Fruit fly (Drosophila melanogaster): ENCODE results near the gene Tusp.

Tusp gene

DNA sequence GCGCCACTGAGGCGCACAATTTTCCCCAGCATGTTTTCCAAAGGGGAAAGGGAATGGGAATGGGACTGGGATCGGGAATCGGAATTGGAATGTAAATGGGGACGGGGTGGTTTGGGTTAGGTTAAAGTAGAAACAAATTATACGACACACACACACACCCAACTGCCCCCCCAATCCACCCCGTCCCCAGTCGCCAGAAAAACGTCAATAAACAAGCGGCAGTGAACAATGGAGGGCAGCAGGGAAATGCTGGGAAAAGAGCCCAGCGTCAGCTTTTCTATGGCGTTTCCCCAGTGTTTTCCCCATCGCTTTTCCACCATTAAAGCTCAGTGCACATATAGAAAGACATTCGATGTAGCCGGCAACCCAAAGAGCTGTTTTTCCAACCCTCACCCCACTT is 2.9 kb downstream of the Tusp start:
- TF ChIP-seq Dll (optimal IDR thresholded peaks at IDR 0.05): no peak
- TF ChIP-seq CG8478 (optimal IDR thresholded peaks at IDR 0.05): no peak
- no peak for TF ChIP-seq pan (optimal IDR thresholded peaks at IDR 0.05)
- TF ChIP-seq EcR (GFP tag; optimal IDR thresholded peaks at IDR 0.05): no peak
- no peak for TF ChIP-seq psq (optimal IDR thresholded peaks at IDR 0.05)
- TF ChIP-seq usp (GFP tag; optimal IDR thresholded peaks at IDR 0.05): no peak

- no peak for TF ChIP-seq EcR (GFP tag; optimal IDR thresholded peaks at IDR 0.05)
- no peak for TF ChIP-seq Dll (optimal IDR thresholded peaks at IDR 0.05)
- no peak for TF ChIP-seq psq (optimal IDR thresholded peaks at IDR 0.05)
- no peak for TF ChIP-seq usp (GFP tag; optimal IDR thresholded peaks at IDR 0.05)
- no peak for TF ChIP-seq CG8478 (optimal IDR thresholded peaks at IDR 0.05)
- no peak for TF ChIP-seq pan (optimal IDR thresholded peaks at IDR 0.05)
Observed at dm6 chr3R:27613814-27614213, 6.1 kb downstream of the Tusp start.

DNA sequence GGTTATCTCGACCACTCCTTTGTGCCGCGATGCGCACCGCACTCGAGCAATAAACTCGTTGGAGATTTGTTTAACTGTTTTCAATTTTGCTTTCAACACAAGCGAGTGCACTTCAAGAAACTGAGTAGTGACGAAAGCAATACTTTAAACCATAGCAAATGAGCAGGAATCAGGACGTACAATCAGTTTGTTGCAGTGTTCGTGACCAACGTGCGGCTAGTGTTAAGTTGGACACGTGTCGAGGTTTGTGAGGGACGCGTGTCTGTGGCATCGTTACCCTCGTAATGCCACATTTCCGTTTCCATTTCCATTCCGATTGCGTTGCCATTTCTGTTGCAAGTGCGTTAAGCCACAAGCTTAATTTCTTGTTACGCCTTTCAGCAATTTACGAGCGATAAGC is 8.8 kb downstream of the Tusp start:
- TF ChIP-seq EcR (GFP tag; optimal IDR thresholded peaks at IDR 0.05) (no peak), usp (GFP tag; optimal IDR thresholded peaks at IDR 0.05) (no peak)

DNA sequence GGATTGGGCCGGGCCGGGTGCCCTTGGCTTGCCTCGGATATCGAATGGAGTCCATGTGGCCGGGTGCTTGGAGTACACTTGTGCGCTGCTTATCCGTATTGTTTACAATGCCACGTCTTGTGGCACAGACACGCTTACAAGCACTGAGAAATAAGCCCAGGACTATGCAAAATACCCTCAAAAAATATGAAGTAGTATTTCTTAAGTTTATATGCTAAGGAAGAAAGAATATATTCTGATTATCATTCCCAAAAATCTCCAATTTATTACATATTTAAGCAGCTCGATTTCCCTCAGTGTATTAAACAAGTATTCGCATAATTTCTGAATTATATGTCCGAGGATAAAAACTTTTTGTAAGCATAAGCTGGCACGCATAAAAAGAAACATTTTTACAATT is 14.2 kb downstream of the Tusp start:
- TF ChIP-seq pan (optimal IDR thresholded peaks at IDR 0.05) (no peak), Dll (optimal IDR thresholded peaks at IDR 0.05) (no peak), CG8478 (optimal IDR thresholded peaks at IDR 0.05) (no peak), EcR (GFP tag; optimal IDR thresholded peaks at IDR 0.05) (no peak), usp (GFP tag; optimal IDR thresholded peaks at IDR 0.05) (no peak), psq (optimal IDR thresholded peaks at IDR 0.05) (no peak)

- no peak for TF ChIP-seq pan (optimal IDR thresholded peaks at IDR 0.05)
Observed at dm6 chr3R:27622993-27623392, 15.3 kb downstream of the Tusp start.

DNA sequence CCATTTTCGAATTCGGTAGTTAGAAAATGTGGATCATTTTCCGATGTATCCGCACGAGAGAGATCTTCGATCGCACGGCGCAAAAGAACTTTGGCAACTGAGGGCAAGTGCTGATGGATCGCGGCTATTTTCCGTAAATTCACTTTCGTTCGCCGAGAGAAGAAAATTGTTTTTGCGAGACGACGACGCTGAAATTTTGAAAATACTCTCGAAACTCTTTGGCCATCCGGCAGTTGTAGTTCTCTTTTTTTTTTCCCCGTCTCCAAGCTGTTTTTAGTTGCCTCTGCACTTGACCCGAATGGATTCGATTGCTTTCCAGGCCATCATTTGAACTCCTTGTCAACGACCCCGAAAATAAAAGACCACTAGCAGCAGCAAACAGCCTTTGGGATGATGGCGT is 18.2 kb downstream of the Tusp start, which contains the start of gene CG5612:
Gene CG5612 (minus strand): TSS at position 101 of the 400 bp plus-strand sequence.
- TF ChIP-seq psq (optimal IDR thresholded peaks at IDR 0.05) (no peak), pan (optimal IDR thresholded peaks at IDR 0.05) (no peak), usp (GFP tag; optimal IDR thresholded peaks at IDR 0.05) (no peak), Dll (optimal IDR thresholded peaks at IDR 0.05) (no peak), CG8478 (optimal IDR thresholded peaks at IDR 0.05) (no peak), EcR (GFP tag; optimal IDR thresholded peaks at IDR 0.05) (no peak)

DNA sequence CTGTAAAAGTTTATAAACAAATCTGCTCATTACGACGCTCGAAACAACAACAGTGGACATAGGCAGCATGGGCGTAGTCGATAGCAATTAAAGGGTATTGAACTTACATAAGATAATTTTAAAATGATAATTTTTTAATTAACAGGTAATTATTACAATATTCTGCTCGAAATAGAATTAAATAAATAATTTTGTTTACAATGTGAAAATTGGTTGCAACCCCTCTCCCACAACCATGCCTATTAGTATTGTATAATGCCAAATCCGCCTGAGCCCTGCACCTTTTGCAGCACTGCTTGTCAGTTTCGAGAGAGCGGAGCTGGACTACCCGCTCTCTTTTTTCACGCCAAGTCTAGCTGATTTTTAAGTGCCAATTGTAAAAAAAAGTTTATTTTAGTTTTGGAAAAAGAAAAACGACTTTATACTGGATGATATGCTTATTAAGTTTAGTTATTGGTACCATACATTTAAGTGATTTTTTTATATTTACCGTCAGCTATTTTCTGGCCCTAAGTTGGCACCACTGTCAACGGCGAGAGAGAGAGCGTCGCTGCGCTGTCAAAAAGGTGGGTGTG is 28.4 kb downstream of the Tusp start, which contains the start of the genes CG5611 and Mtl:
Gene CG5611 (minus strand): TSS at position 51 of the 575 bp plus-strand sequence.
Gene Mtl (plus strand): TSS at position 403 of the 575 bp plus-strand sequence.
- TF ChIP-seq usp (GFP tag; optimal IDR thresholded peaks at IDR 0.05) (no peak), CG8478 (optimal IDR thresholded peaks at IDR 0.05) (no peak), psq (optimal IDR thresholded peaks at IDR 0.05) (no peak), pan (optimal IDR thresholded peaks at IDR 0.05) (no peak), Dll (optimal IDR thresholded peaks at IDR 0.05) (no peak), EcR (GFP tag; optimal IDR thresholded peaks at IDR 0.05) (no peak)

DNA sequence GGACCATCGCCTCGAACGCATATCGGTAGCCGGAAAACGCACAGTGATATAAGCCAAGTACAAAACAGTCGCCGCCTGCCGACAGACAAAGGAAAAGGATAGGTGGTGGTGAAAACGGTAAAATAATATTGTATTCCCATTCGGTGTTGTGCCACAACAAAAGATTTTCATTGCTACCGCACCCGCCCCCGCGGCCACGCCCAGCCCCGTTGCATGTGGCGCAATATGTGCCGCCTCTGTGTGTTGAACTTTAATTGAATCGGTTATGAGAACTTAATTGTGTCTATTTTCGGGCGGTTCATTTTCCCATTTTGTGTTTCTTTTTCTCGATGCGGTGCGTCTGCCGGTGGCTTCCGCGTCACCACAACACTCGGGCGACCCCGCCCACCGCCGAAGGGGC is 29.0 kb downstream of the Tusp start:
- TF ChIP-seq pan (optimal IDR thresholded peaks at IDR 0.05) (no peak), EcR (GFP tag; optimal IDR thresholded peaks at IDR 0.05) (no peak), usp (GFP tag; optimal IDR thresholded peaks at IDR 0.05) (no peak), Dll (optimal IDR thresholded peaks at IDR 0.05) (no peak), CG8478 (optimal IDR thresholded peaks at IDR 0.05) (no peak), psq (optimal IDR thresholded peaks at IDR 0.05) (no peak)

DNA sequence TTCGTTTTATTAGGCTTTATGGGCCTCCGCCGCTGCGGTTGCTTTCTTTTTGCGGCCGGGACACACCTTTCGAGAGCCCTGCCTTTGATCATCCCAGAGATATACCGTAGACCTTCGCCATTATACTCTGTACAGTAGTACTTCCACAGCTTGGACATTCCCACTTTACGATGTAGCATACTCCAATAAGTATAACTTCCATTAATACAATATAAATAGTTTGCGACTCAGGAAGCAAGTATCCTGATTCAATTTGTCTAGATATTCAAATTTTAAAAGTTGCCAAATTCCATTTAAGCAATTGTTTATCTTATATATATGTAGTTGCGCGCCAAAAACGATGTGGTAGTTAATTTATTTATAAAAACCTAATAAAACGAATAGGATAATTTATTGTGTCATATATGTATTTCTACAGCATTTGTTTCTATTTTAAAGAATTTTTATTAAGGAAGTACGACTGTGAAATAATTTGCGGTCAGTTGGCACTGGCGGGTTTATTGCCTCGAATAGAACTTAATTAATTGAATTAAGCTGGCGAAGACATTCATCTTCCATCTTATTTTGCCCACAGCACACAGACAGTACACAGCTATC is 29.7 kb downstream of the Tusp start:
- no peak for TF ChIP-seq usp (GFP tag; optimal IDR thresholded peaks at IDR 0.05)
- TF ChIP-seq CG8478 (optimal IDR thresholded peaks at IDR 0.05): no peak
- TF ChIP-seq EcR (GFP tag; optimal IDR thresholded peaks at IDR 0.05): no peak
- TF ChIP-seq psq (optimal IDR thresholded peaks at IDR 0.05): no peak
- no peak for TF ChIP-seq Dll (optimal IDR thresholded peaks at IDR 0.05)
- TF ChIP-seq pan (optimal IDR thresholded peaks at IDR 0.05): no peak

DNA sequence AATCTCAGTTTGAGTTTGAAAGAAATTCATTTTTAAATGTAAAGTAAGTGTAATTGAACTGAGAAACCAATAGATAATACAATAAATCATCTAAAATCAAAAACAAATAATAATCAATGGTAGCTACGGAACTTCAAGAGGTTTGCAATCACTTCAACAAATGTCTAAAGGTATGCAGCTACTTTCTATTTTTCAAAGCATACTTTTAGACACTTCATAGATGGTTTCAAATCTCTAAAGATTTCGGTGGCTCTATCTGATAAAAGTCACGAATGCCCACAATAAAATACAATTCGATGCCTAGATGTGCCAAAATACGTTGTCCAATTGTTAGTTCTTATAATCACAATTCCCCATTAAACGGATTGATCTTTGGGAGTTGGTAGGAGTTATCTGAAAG is 35.4 kb downstream of the Tusp start:
- no peak for TF ChIP-seq usp (GFP tag; optimal IDR thresholded peaks at IDR 0.05)
- no peak for TF ChIP-seq CG8478 (optimal IDR thresholded peaks at IDR 0.05)
- no peak for TF ChIP-seq pan (optimal IDR thresholded peaks at IDR 0.05)

DNA sequence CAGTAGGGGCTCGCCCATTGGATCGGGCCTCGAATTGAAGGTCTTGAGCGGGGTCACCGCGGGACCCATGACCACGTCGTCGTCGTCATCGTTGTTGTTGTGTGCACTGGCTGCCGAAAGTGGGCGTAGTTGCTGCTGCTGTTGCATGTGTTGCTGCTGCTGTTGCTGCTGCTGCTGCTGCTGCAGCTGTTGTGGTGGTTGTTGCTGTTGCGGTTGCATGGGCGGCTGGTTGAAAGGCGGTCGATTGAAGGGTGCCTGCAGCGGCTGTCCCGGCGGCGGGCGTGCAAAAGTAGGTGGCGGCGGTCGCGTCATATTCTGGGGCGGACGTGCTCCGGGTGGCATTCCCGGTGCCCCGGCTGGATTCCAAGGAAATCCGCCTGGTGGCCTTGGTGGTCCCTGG is 40.1 kb downstream of the Tusp start:
- TF ChIP-seq EcR (GFP tag; optimal IDR thresholded peaks at IDR 0.05) (no peak), CG8478 (optimal IDR thresholded peaks at IDR 0.05) (no peak), usp (GFP tag; optimal IDR thresholded peaks at IDR 0.05) (no peak), pan (optimal IDR thresholded peaks at IDR 0.05) (no peak), Dll (optimal IDR thresholded peaks at IDR 0.05) (no peak), psq (optimal IDR thresholded peaks at IDR 0.05) (no peak)

DNA sequence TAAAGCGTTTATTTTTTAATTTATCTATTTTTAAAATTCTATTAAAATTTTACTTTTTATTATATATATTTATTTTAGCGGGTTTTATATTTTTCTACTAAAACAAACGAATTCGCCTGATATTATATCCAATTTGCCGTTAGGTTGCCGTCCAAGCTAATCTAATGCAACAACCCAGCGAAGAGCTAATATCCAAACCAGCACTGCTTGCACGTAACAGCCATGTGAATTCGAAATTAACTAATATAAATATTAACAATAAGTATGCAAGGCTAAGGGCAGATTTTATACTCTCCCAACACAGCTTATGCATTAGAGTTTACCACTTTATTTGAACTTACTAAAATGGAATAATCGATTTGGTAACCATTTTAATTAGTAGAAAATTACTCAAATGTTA is 44.0 kb downstream of the Tusp start:
- no peak for TF ChIP-seq usp (GFP tag; optimal IDR thresholded peaks at IDR 0.05)
- no peak for TF ChIP-seq Dll (optimal IDR thresholded peaks at IDR 0.05)
- TF ChIP-seq CG8478 (optimal IDR thresholded peaks at IDR 0.05): no peak
- TF ChIP-seq EcR (GFP tag; optimal IDR thresholded peaks at IDR 0.05): no peak
- TF ChIP-seq psq (optimal IDR thresholded peaks at IDR 0.05): no peak
- no peak for TF ChIP-seq pan (optimal IDR thresholded peaks at IDR 0.05)

DNA sequence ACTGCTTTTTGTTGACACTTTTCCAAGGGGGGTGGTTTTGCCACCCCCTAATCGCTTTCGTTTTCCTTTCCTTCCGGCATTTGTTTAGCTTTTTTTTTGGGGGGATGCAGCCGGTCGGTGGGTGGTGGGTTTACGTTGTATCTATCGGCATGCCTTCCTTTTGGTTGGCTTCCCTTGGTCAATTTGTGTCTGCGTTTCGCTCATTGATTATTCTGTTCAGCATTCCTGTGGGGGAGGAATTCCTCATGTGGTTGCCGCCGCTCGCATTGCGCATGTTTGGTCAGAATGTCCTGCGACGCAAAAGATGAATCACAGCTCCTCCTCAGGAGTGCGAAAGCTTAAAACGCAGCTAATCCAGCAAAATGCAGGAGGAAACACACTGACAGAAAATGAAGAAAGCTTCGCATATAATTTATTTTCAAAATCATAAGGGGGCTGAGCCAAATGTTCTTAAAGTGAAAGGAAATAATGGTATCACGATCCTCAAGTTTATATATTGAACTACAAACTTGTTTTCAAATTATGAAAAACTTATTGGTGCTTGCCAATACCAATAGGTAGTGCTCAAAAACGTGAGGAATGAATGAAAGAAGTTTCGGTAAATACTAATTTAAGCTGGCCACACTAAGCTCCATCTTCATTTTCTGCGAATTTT is 44.6 kb downstream of the Tusp start, which contains the start of gene RpS10a:
Gene RpS10a (plus strand): TSS at position 605 of the 655 bp plus-strand sequence.
- TF ChIP-seq pan (optimal IDR thresholded peaks at IDR 0.05): no peak
- no peak for TF ChIP-seq Dll (optimal IDR thresholded peaks at IDR 0.05)
- no peak for TF ChIP-seq EcR (GFP tag; optimal IDR thresholded peaks at IDR 0.05)
- TF ChIP-seq CG8478 (optimal IDR thresholded peaks at IDR 0.05): no peak
- TF ChIP-seq usp (GFP tag; optimal IDR thresholded peaks at IDR 0.05): no peak
- TF ChIP-seq psq (optimal IDR thresholded peaks at IDR 0.05): no peak

All from whole organism.